Worm (Caenorhabditis elegans): ENCODE measurements around the gene C05C9.2.

DNA sequence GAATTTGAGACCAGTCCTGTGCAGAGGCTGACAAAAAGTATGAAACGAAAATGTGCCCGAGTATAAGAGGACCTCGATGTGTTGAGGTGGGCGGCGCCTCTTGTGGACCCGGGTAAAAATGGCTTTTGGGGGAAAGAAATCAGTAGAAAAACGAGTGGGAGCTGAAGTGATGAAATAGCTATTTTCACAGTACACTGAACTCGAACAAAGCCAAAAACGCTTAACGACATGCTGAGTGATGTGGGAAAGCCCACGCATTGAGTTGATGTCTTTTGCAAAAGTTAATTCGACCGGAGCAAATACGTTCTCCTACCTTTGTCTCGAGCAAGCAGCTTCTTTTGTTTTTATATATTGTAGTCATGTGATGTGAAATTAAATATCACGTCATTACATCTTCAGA is 36.1 kb upstream of the C05C9.2 start, which contains the start of gene nlp-66:
- no peak for TF ChIP-seq mdl-1 (tag; optimal IDR thresholded peaks at IDR 0.05)
- TF ChIP-seq unc-62 (GFP tag; optimal IDR thresholded peaks at IDR 0.05 in 1 of 2), result no peak
- TF ChIP-seq unc-62 (tag; optimal IDR thresholded peaks at IDR 0.05), result no peak
- no peak for TF ChIP-seq snpc-4 (tag; optimal IDR thresholded peaks at IDR 0.05)
- TF ChIP-seq nhr-28 (tag; optimal IDR thresholded peaks at IDR 0.05), result no peak
- TF ChIP-seq lin-15B (tag; optimal IDR thresholded peaks at IDR 0.05), result no peak
- TF ChIP-seq ceh-82 (tag; optimal IDR thresholded peaks at IDR 0.05), result no peak
- TF ChIP-seq ZK546.5 (tag; optimal IDR thresholded peaks at IDR 0.05), result no peak
- TF ChIP-seq snpc-1.2 (GFP tag; IDR thresholded peaks at IDR 0.05), result no peak
- no peak for TF ChIP-seq dmd-8 (GFP tag; IDR thresholded peaks at IDR 0.05)
- no peak for TF ChIP-seq aly-2 (tag; optimal IDR thresholded peaks at IDR 0.05)
- no peak for TF ChIP-seq nhr-76 (tag; optimal IDR thresholded peaks at IDR 0.05)
